Worm (Caenorhabditis elegans): Measurements from ENCODE around the gene fat-3.

ce11 chrIV:9799129-9799528 lies 3.7 kb upstream of the fat-3 start, which contains the start of gene fat-4:
- no peak for TF ChIP-seq nfya-1 (tag; optimal IDR thresholded peaks at IDR 0.05; ENCODE audit: insufficient read depth)
- TF ChIP-seq ztf-11 (tag; optimal IDR thresholded peaks at IDR 0.05): no peak
- no peak for TF ChIP-seq snpc-4 (tag; optimal IDR thresholded peaks at IDR 0.05)
- no peak for TF ChIP-seq ZK546.5 (tag; optimal IDR thresholded peaks at IDR 0.05)
- TF ChIP-seq mml-1 (tag; optimal IDR thresholded peaks at IDR 0.05): no peak
